Fruit fly (Drosophila melanogaster): ENCODE measurements around the gene MAGE.

MAGE gene

dm6 chr3R:7109760-7110303 is 45.1 kb downstream of the MAGE start:
- TF ChIP-seq Ets98B (GFP tag; IDR thresholded peaks at IDR 0.05), result no peak; the same call in 1 of the 2 replicates
- no peak for TF ChIP-seq CG12605 (GFP tag; IDR thresholded peaks at IDR 0.05)
- TF ChIP-seq Snoo (tag; optimal IDR thresholded peaks at IDR 0.05), result peak; percentile 41
- no peak for TF ChIP-seq rn (GFP tag; IDR thresholded peaks at IDR 0.05)
- peak; percentile 76 for TF ChIP-seq CG13204 (GFP tag; optimal IDR thresholded peaks at IDR 0.05)
- TF ChIP-seq CG15710 (tag; optimal IDR thresholded peaks at IDR 0.05), result no peak
- 0 out of 3 replicates have a peak, but pooled peaks have one; percentile 48 for TF ChIP-seq CG4496 (GFP tag; IDR thresholded peaks at IDR 0.05)
- peak; percentile 82 for TF ChIP-seq EcR (GFP tag; optimal IDR thresholded peaks at IDR 0.05)
- no peak for TF ChIP-seq CG10348 (GFP tag; IDR thresholded peaks at IDR 0.05)
- TF ChIP-seq D1 (tag; optimal IDR thresholded peaks at IDR 0.05), result no peak
- no peak for TF ChIP-seq CG17806 (tag; optimal IDR thresholded peaks at IDR 0.05)
- peak; percentile 23 for TF ChIP-seq Pif1B (GFP tag; optimal IDR thresholded peaks at IDR 0.05)
- TF ChIP-seq CG8301 (tag; optimal IDR thresholded peaks at IDR 0.05), result peak; percentile 5
- TF ChIP-seq Pif1A (GFP tag; optimal IDR thresholded peaks at IDR 0.05), result no peak
- TF ChIP-seq CG14655 (GFP tag; optimal IDR thresholded peaks at IDR 0.05), result no peak

dm6 chr3R:7108589-7109312 is 46.2 kb downstream of the MAGE start:
- TF ChIP-seq CG13204 (GFP tag; optimal IDR thresholded peaks at IDR 0.05), result peak; percentile 71
- peak; percentile 95 for TF ChIP-seq D1 (tag; optimal IDR thresholded peaks at IDR 0.05)
- peak; percentile 98 for TF ChIP-seq CG8301 (tag; optimal IDR thresholded peaks at IDR 0.05)
- TF ChIP-seq CG12605 (GFP tag; IDR thresholded peaks at IDR 0.05), result no peak
- TF ChIP-seq rn (GFP tag; IDR thresholded peaks at IDR 0.05), result no peak
- TF ChIP-seq CG34367 (tag; optimal IDR thresholded peaks at IDR 0.05), result peak; percentile 95
- TF ChIP-seq gl (tag; optimal IDR thresholded peaks at IDR 0.05), result peak; percentile 68
- peak; percentile 96 for TF ChIP-seq CG15710 (tag; optimal IDR thresholded peaks at IDR 0.05)
- TF ChIP-seq CG8159 (tag; optimal IDR thresholded peaks at IDR 0.05), result peak; percentile 96
- peak; percentile 96 for TF ChIP-seq CG17806 (tag; optimal IDR thresholded peaks at IDR 0.05)
- peak; percentile 90 for TF ChIP-seq Pif1B (GFP tag; optimal IDR thresholded peaks at IDR 0.05)
- no peak for TF ChIP-seq CG4496 (GFP tag; IDR thresholded peaks at IDR 0.05)
- TF ChIP-seq Pif1A (GFP tag; optimal IDR thresholded peaks at IDR 0.05), result peak; percentile 94
- TF ChIP-seq Snoo (tag; optimal IDR thresholded peaks at IDR 0.05), result peak; percentile 95
- TF ChIP-seq CG9948 (tag; optimal IDR thresholded peaks at IDR 0.05), result peak; percentile 96
- no peak for TF ChIP-seq fd96Ca (GFP tag; IDR thresholded peaks at IDR 0.05)
- TF ChIP-seq CG14655 (GFP tag; optimal IDR thresholded peaks at IDR 0.05), result peak; percentile 98

DNA sequence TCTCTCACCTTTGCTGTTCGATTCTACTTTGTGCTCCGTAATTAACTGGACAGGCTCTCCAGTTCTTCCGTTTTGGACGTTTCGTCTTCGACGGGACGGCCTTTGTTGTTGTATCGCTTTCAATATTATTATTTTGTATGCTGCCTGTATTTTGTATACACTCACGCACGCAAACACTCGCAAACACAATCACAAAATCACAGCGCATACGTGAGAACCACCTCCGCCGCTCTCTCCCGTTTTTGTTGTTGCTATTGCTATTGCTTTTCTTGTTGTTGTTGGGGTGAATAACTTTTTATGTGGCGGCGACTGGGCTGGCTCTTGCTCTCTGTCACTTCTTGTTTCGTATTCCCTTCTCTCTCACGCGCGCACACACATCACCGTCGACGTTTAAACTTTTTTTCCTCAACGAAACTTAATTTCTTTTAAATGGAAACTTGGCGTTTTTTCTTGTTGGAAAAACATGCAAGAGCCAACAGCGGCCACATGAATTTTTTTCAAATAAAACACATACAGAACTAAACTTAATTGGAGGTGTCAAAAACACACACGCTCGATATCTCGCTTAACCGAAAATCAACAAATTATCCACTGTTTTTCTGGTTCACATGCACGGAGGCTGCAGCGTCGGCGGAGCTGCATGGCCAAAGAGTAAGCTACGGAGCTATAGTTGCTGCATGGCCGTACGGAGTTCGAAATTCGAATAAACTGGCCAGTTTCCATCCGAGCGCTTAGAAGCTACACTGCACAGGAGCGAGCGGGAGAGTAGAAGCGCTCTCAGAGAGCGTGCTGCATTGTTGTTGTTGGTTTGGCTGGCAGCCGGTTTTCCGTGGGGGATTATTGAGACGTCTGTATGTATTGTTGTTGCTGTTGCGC is 47.0 kb downstream of the MAGE start:
- peak; percentile 10 for TF ChIP-seq D1 (tag; optimal IDR thresholded peaks at IDR 0.05)
- TF ChIP-seq Snoo (tag; optimal IDR thresholded peaks at IDR 0.05), result no peak
- TF ChIP-seq CG10348 (GFP tag; IDR thresholded peaks at IDR 0.05), result no peak
- TF ChIP-seq fd96Ca (GFP tag; IDR thresholded peaks at IDR 0.05), result no peak
- no peak for TF ChIP-seq CG12605 (GFP tag; IDR thresholded peaks at IDR 0.05)
- TF ChIP-seq CG15710 (tag; optimal IDR thresholded peaks at IDR 0.05), result no peak
- TF ChIP-seq Ets98B (GFP tag; IDR thresholded peaks at IDR 0.05), result no peak
- no peak for TF ChIP-seq CG17806 (tag; optimal IDR thresholded peaks at IDR 0.05)
- peak; percentile 34 for TF ChIP-seq CG13204 (GFP tag; optimal IDR thresholded peaks at IDR 0.05)
- TF ChIP-seq CG32121 (GFP tag; IDR thresholded peaks at IDR 0.05), result no peak
- TF ChIP-seq CG8301 (tag; optimal IDR thresholded peaks at IDR 0.05), result no peak
- no peak for TF ChIP-seq gl (tag; optimal IDR thresholded peaks at IDR 0.05)
- TF ChIP-seq CG8159 (tag; optimal IDR thresholded peaks at IDR 0.05), result peak; percentile 4
- no peak for TF ChIP-seq Pif1A (GFP tag; optimal IDR thresholded peaks at IDR 0.05)
- TF ChIP-seq EcR (GFP tag; optimal IDR thresholded peaks at IDR 0.05), result peak; percentile 99
- TF ChIP-seq CG9948 (tag; optimal IDR thresholded peaks at IDR 0.05), result peak; percentile 38
- peak; percentile 7 for TF ChIP-seq CG14655 (GFP tag; optimal IDR thresholded peaks at IDR 0.05)
- TF ChIP-seq rn (GFP tag; IDR thresholded peaks at IDR 0.05), result no peak
- TF ChIP-seq Pif1B (GFP tag; optimal IDR thresholded peaks at IDR 0.05), result no peak
- no peak for TF ChIP-seq CG34367 (tag; optimal IDR thresholded peaks at IDR 0.05)

- no peak for TF ChIP-seq CG34367 (tag; optimal IDR thresholded peaks at IDR 0.05)
- no peak for TF ChIP-seq Pif1B (GFP tag; optimal IDR thresholded peaks at IDR 0.05)
- TF ChIP-seq Ets98B (GFP tag; IDR thresholded peaks at IDR 0.05), result no peak
- no peak for TF ChIP-seq CG8159 (tag; optimal IDR thresholded peaks at IDR 0.05)
- no peak for TF ChIP-seq CG14655 (GFP tag; optimal IDR thresholded peaks at IDR 0.05)
- no peak for TF ChIP-seq D1 (tag; optimal IDR thresholded peaks at IDR 0.05)
- TF ChIP-seq CG12605 (GFP tag; IDR thresholded peaks at IDR 0.05), result no peak
- TF ChIP-seq CG8301 (tag; optimal IDR thresholded peaks at IDR 0.05), result no peak
- no peak for TF ChIP-seq CG13204 (GFP tag; optimal IDR thresholded peaks at IDR 0.05)
- TF ChIP-seq gl (tag; optimal IDR thresholded peaks at IDR 0.05), result no peak
- no peak for TF ChIP-seq Pif1A (GFP tag; optimal IDR thresholded peaks at IDR 0.05)
- TF ChIP-seq fd96Ca (GFP tag; IDR thresholded peaks at IDR 0.05), result no peak
- no peak for TF ChIP-seq rn (GFP tag; IDR thresholded peaks at IDR 0.05)
These were observed 49.3 kb downstream of the MAGE start for dm6 chr3R:7105503-7106164.
